Worm (Caenorhabditis elegans): ENCODE measurements around the gene nep-25.
A peak's percentile ranks its signal among the peaks of the same experiment; 100 is the strongest.

Gene nep-25

ce11 chrII:5863893-5864292 lies 21.9 kb downstream of the nep-25 start, which contains the start of gene tag-234:
tag-234 (plus strand) TSS chrII:5864193.
- TF ChIP-seq blmp-1 (tag; optimal IDR thresholded peaks at IDR 0.05; ENCODE audit: insufficient read depth) (no peak), nhr-23 (tag; optimal IDR thresholded peaks at IDR 0.05) (no peak), fos-1 (tag; optimal IDR thresholded peaks at IDR 0.05) (peak; percentile 50), elt-1 (tag; optimal IDR thresholded peaks at IDR 0.05) (no peak)

DNA sequence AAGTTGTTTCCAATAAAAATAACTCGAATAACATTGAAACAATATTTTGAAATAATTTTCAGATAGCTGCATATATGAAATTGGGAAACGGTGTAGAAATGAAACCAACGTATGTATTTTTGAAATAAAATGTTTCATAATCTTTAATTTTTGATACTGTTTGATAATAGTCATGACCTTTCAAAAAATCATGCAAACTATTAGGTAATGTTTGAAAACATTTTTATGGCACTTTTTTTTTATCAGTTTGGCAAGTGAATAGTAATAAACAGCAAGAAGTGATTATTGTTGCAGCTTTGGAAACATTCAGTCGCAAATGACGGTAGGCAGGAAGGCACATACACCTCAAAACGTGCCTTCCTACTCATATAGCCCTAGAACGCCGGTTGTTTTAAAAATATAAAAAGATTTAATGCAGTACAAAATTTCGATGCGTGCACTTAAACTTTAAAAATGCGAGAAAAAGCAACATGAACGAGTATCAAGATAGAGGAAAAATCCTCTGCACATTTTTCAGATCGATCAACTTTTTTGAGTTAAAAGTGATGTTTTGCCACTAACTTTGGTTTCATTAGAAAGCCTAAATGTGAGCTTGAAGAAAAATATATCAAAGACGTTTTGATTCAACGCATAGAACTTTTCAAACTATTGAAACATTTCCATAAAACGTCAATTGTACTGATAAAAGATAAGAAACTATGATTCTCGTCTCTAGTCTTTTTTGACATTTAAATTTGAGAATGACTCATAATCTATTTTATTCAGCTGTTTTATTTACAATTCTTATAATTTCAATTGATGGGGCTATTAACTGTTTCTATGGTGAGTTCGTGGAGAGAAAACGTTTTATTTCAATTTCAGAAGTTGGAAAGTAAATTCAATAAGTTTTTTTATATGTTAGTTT lies 23.6 kb downstream of the nep-25 start, which contains the start of gene F55C12.19:
F55C12.19 (plus strand) TSS at position 735 of the 904 bp plus-strand sequence.
- TF ChIP-seq aly-2 (tag; optimal IDR thresholded peaks at IDR 0.05) (no peak), fos-1 (tag; optimal IDR thresholded peaks at IDR 0.05) (peak; percentile 89), nhr-11 (tag; optimal IDR thresholded peaks at IDR 0.05) (no peak), snpc-4 (tag; optimal IDR thresholded peaks at IDR 0.05) (no peak)

- TF ChIP-seq elt-3 (tag; optimal IDR thresholded peaks at IDR 0.05) (no peak), dmd-4 (tag; optimal IDR thresholded peaks at IDR 0.05) (no peak), mbf-1 (tag; optimal IDR thresholded peaks at IDR 0.05) (no peak), skn-1 (tag; optimal IDR thresholded peaks at IDR 0.05) (no peak), Y55F3AM.14 (GFP tag; optimal IDR thresholded peaks at IDR 0.05) (no peak), C34F6.9 (tag; optimal IDR thresholded peaks at IDR 0.05) (no peak), peb-1 (tag; optimal IDR thresholded peaks at IDR 0.05) (no peak), nhr-129 (tag; optimal IDR thresholded peaks at IDR 0.05) (no peak), nhr-6 (tag; optimal IDR thresholded peaks at IDR 0.05) (no peak), alr-1 (tag; optimal IDR thresholded peaks at IDR 0.05) (no peak), ztf-1 (GFP tag; conservative IDR thresholded peaks at IDR 0.05) (no peak), R02D3.7 (tag; optimal IDR thresholded peaks at IDR 0.05) (no peak), sem-4 (tag; optimal IDR thresholded peaks at IDR 0.05) (no peak), snpc-4 (tag; optimal IDR thresholded peaks at IDR 0.05) (no peak)
Observed at ce11 chrII:5866920-5867319, 24.9 kb downstream of the nep-25 start.

- TF ChIP-seq nhr-237 (tag; optimal IDR thresholded peaks at IDR 0.05) (no peak), mab-5 (tag; optimal IDR thresholded peaks at IDR 0.05) (peak; percentile 73), unc-39 (tag; optimal IDR thresholded peaks at IDR 0.05) (no peak), ama-1 (optimal IDR thresholded peaks at IDR 0.05) (no peak), dmd-4 (tag; optimal IDR thresholded peaks at IDR 0.05) (no peak), sma-9 (GFP tag; optimal IDR thresholded peaks at IDR 0.05) (peak; percentile 16), sma-9 (tag; optimal IDR thresholded peaks at IDR 0.05) (no peak), lsy-2 (tag; optimal IDR thresholded peaks at IDR 0.05) (no peak), C34F6.9 (tag; optimal IDR thresholded peaks at IDR 0.05) (no peak), ceh-82 (tag; optimal IDR thresholded peaks at IDR 0.05) (no peak), mdl-1 (tag; optimal IDR thresholded peaks at IDR 0.05) (no peak), nhr-129 (tag; optimal IDR thresholded peaks at IDR 0.05) (peak; percentile 23), nhr-77 (tag; optimal IDR thresholded peaks at IDR 0.05) (no peak), lin-39 (tag; optimal IDR thresholded peaks at IDR 0.05) (no peak), elt-1 (tag; optimal IDR thresholded peaks at IDR 0.05) (no peak), ztf-11 (tag; optimal IDR thresholded peaks at IDR 0.05) (no peak), Y55F3AM.14 (GFP tag; optimal IDR thresholded peaks at IDR 0.05) (no peak), nhr-23 (tag; optimal IDR thresholded peaks at IDR 0.05) (no peak), gmeb-1 (tag; optimal IDR thresholded peaks at IDR 0.05) (no peak), nhr-12 (tag; optimal IDR thresholded peaks at IDR 0.05) (no peak), ZK546.5 (tag; optimal IDR thresholded peaks at IDR 0.05) (no peak), lin-13 (GFP tag; optimal IDR thresholded peaks at IDR 0.05) (no peak), elt-3 (tag; optimal IDR thresholded peaks at IDR 0.05) (no peak), skn-1 (tag; optimal IDR thresholded peaks at IDR 0.05) (no peak), ztf-1 (GFP tag; conservative IDR thresholded peaks at IDR 0.05) (no peak), unc-55 (GFP tag; optimal IDR thresholded peaks at IDR 0.05) (peak; percentile 45)
Observed at ce11 chrII:5871508-5871907, 29.5 kb downstream of the nep-25 start.

Measured in whole organism, L2 larva.